Worm (Caenorhabditis elegans): ENCODE measurements around the gene pipp-4P.

ce11 chrIII:2801800-2802515 is 17.1 kb upstream of the pipp-4P start, which contains the start of the genes twk-45 and Y71H2AM.25:
- no peak for TF ChIP-seq ref-1 (GFP tag; conservative IDR thresholded peaks at IDR 0.05)
- TF ChIP-seq flt-1 (GFP tag; IDR thresholded peaks at IDR 0.05) = no peak

Measured in whole organism, midembryonic.